5 fruit fly cellular contexts compared by ENCODE assay signal in genomic region chr2L:11100516-11101061, dm6.
TF ChIP-seq lines count a peak whose summit lies in the region.

Gene Ge-1 (minus strand): TSS chr2L:11100888.

- no peak for TF ChIP-seq CTCF in whole organism, embryonic (GFP tag; optimal IDR thresholded peaks at IDR 0.05; lab: Kevin White, UChicago)

TF ChIP-seq in whole organism, adult, 20 proteins besides CTCF, POLR2A, EP300 and RAD21:
- TF ChIP-seq ovo (GFP tag; optimal IDR thresholded peaks at IDR 0.05; lab: Kevin White, UChicago), result no peak
- TF ChIP-seq CG33017 (tag; optimal IDR thresholded peaks at IDR 0.05; lab: Kevin White, UChicago), result no peak
- TF ChIP-seq bab1 (GFP tag; optimal IDR thresholded peaks at IDR 0.05; lab: Kevin White, UChicago), result peak; percentile 17

TF ChIP-seq in whole organism, embryonic, 481 proteins besides CTCF, POLR2A, EP300 and RAD21 (continues in another document):
- peak; percentile 45 for TF ChIP-seq stwl (tag; optimal IDR thresholded peaks at IDR 0.05; lab: Kevin White, UChicago)
- TF ChIP-seq Ets97D (GFP tag; optimal IDR thresholded peaks at IDR 0.05; lab: Kevin White, UChicago), result peak; percentile 26
- no peak for TF ChIP-seq chif (GFP tag; optimal IDR thresholded peaks at IDR 0.05; lab: Kevin White, UChicago)
- no peak for TF ChIP-seq CG15696 (tag; optimal IDR thresholded peaks at IDR 0.05; lab: Kevin White, UChicago)
- TF ChIP-seq CG7745 (tag; optimal IDR thresholded peaks at IDR 0.05; lab: Kevin White, UChicago), result no peak
- peak; percentile 53 for TF ChIP-seq pzg (GFP tag; optimal IDR thresholded peaks at IDR 0.05; lab: Kevin White, UChicago)
- no peak for TF ChIP-seq Chrac-16 (GFP tag; optimal IDR thresholded peaks at IDR 0.05; lab: Kevin White, UChicago)
- peak; percentile 90 for TF ChIP-seq Sry-δ (GFP tag; optimal IDR thresholded peaks at IDR 0.05; lab: Kevin White, UChicago)
- no peak for TF ChIP-seq CG6254 (GFP tag; optimal IDR thresholded peaks at IDR 0.05; lab: Kevin White, UChicago)
- peak; percentile 90 for TF ChIP-seq rib (GFP tag; IDR thresholded peaks at IDR 0.05; lab: Robert Waterston, UW)
- TF ChIP-seq bsh (GFP tag; optimal IDR thresholded peaks at IDR 0.05; lab: Kevin White, UChicago), result no peak
- no peak for TF ChIP-seq fu2 (GFP tag; optimal IDR thresholded peaks at IDR 0.05; lab: Kevin White, UChicago)
- TF ChIP-seq CG34422 (GFP tag; IDR thresholded peaks at IDR 0.05; lab: Robert Waterston, UW), result peak; percentile 84; the same call in 2 of the 3 replicates
- no peak for TF ChIP-seq dmrt99B (tag; optimal IDR thresholded peaks at IDR 0.05; lab: Kevin White, UChicago)
- TF ChIP-seq Side (GFP tag; optimal IDR thresholded peaks at IDR 0.05; lab: Kevin White, UChicago), result no peak
- TF ChIP-seq BtbVII (GFP tag; optimal IDR thresholded peaks at IDR 0.05; lab: Kevin White, UChicago), result no peak
- no peak for TF ChIP-seq exex (tag; optimal IDR thresholded peaks at IDR 0.05; lab: Kevin White, UChicago)
- TF ChIP-seq CG42726 (GFP tag; IDR thresholded peaks at IDR 0.05; lab: Robert Waterston, UW; ENCODE audit: partially characterized antibody), result no peak
- no peak for TF ChIP-seq ro (GFP tag; IDR thresholded peaks at IDR 0.05; lab: Robert Waterston, UW)
- TF ChIP-seq br (optimal IDR thresholded peaks at IDR 0.05; lab: Kevin White, UChicago), result no peak
- TF ChIP-seq Dfd (GFP tag; optimal IDR thresholded peaks at IDR 0.05; lab: Kevin White, UChicago), result no peak
- TF ChIP-seq slbo (GFP tag; IDR thresholded peaks at IDR 0.05; lab: Robert Waterston, UW), result no peak
- TF ChIP-seq Nf-YC (tag; optimal IDR thresholded peaks at IDR 0.05; lab: Kevin White, UChicago), result no peak

TF ChIP-seq in whole organism, prepupa, 60 proteins besides CTCF, POLR2A, EP300 and RAD21:
- no peak for TF ChIP-seq pdm3 (GFP tag; optimal IDR thresholded peaks at IDR 0.05; lab: Kevin White, UChicago)
- peak; percentile 16 for TF ChIP-seq esn (GFP tag; optimal IDR thresholded peaks at IDR 0.05; lab: Kevin White, UChicago)
- no peak for TF ChIP-seq Sox102F (GFP tag; optimal IDR thresholded peaks at IDR 0.05; lab: Kevin White, UChicago)
- TF ChIP-seq CG11294 (GFP tag; IDR thresholded peaks at IDR 0.05; lab: Robert Waterston, UW), result no peak
- no peak for TF ChIP-seq Hr39 (GFP tag; optimal IDR thresholded peaks at IDR 0.05; lab: Kevin White, UChicago)
- TF ChIP-seq CG3032 (tag; optimal IDR thresholded peaks at IDR 0.05; lab: Kevin White, UChicago), result peak; percentile 9
- TF ChIP-seq Hr4 (GFP tag; optimal IDR thresholded peaks at IDR 0.05; lab: Kevin White, UChicago), result no peak
- no peak for TF ChIP-seq Sox15 (GFP tag; optimal IDR thresholded peaks at IDR 0.05; lab: Kevin White, UChicago)
- no peak for TF ChIP-seq Lpt (GFP tag; optimal IDR thresholded peaks at IDR 0.05; lab: Kevin White, UChicago)
- no peak for TF ChIP-seq CG15336 (GFP tag; IDR thresholded peaks at IDR 0.05; lab: Robert Waterston, UW)
- no peak for TF ChIP-seq Smox (GFP tag; optimal IDR thresholded peaks at IDR 0.05; lab: Kevin White, UChicago)
TF ChIP-seq in whole organism, prepupa: peak in this region for 2.

TF ChIP-seq in whole organism, pupa, 21 proteins besides CTCF, POLR2A, EP300 and RAD21:
- TF ChIP-seq CG10348 (GFP tag; IDR thresholded peaks at IDR 0.05; lab: Robert Waterston, UW), result no peak
- peak; percentile 2 for TF ChIP-seq gl (tag; optimal IDR thresholded peaks at IDR 0.05; lab: Kevin White, UChicago)

TF ChIP-seq in whole organism, wandering third instar larva, 38 proteins besides CTCF, POLR2A, EP300 and RAD21:
- TF ChIP-seq Hr83 (GFP tag; optimal IDR thresholded peaks at IDR 0.05; lab: Kevin White, UChicago; ENCODE audit: poor library complexity, severe bottlenecking) (peak; percentile 20), jim (GFP tag; optimal IDR thresholded peaks at IDR 0.05; lab: Kevin White, UChicago) (no peak)
TF ChIP-seq in whole organism, wandering third instar larva: peak in this region for 1.
